Fruit fly (Drosophila melanogaster) whole organism, embryonic: ENCODE results near the gene IKKbeta.

Experiments used
- Ada2b ChIP-seq: fragments of 200-800 bp; sonication (Bioruptor generic); IDR thresholded peaks from 2 replicates; pipeline ENCODE4 v1.3.6; 2022; ENCODE audit warnings: missing biosample characterization, missing genetic modification characterization
- Adf1 ChIP-seq: fragments of 200-800 bp; sonication (Bioruptor generic); IDR thresholded peaks from 2 replicates; pipeline ENCODE4 v1.3.6; 2022; ENCODE audit warnings: missing biosample characterization, missing genetic modification characterization
- Atf6 ChIP-seq: fragments of 200-800 bp; sonication (Bioruptor generic); IDR thresholded peaks from 2 replicates; pipeline ENCODE4 v1.3.6; 2022; ENCODE audit warnings: missing biosample characterization, missing genetic modification characterization
- CG10654 ChIP-seq: fragments of 200-800 bp; sonication (Bioruptor generic); optimal IDR thresholded peaks from 2 replicates; lab custom pipeline; 2016; ENCODE audit warnings: missing biosample characterization, missing genetic modification characterization
- CG13775 ChIP-seq: fragments of 200-800 bp; sonication (Bioruptor generic); optimal IDR thresholded peaks from 3 replicates; lab custom pipeline; 2017; ENCODE audit warnings: missing biosample characterization, mild to moderate bottlenecking, missing genetic modification characterization
- CG1529 ChIP-seq: fragments of 200-800 bp; sonication (Bioruptor generic); optimal IDR thresholded peaks from 3 replicates; lab custom pipeline; 2018; ENCODE audit warnings: missing biosample characterization, missing genetic modification characterization
- CG15601 ChIP-seq: fragments of 200-800 bp; sonication (Bioruptor generic); optimal IDR thresholded peaks from 3 replicates; lab custom pipeline; 2019; ENCODE audit warnings: missing biosample characterization, mild to moderate bottlenecking, missing genetic modification characterization, moderate library complexity
- CG17829 ChIP-seq: fragments of 200-800 bp; optimal IDR thresholded peaks from 2 replicates; lab custom pipeline; 2019; ENCODE audit warnings: missing biosample characterization, mild to moderate bottlenecking, missing genetic modification characterization, moderate library complexity
- CG18011 ChIP-seq: fragments of 200-800 bp; sonication (Bioruptor generic); optimal IDR thresholded peaks from 2 replicates; lab custom pipeline; 2017; ENCODE audit warnings: missing biosample characterization, missing genetic modification characterization, mild to moderate bottlenecking, moderate library complexity, missing genotype
- CG2678 ChIP-seq: fragments of 200-800 bp; sonication (Bioruptor generic); optimal IDR thresholded peaks from 3 replicates; lab custom pipeline; 2019; ENCODE audit warnings: missing biosample characterization, mild to moderate bottlenecking, missing genetic modification characterization, moderate library complexity
- CG2712 ChIP-seq: fragments of 200-800 bp; optimal IDR thresholded peaks from 3 replicates; lab custom pipeline; 2019; ENCODE audit warnings: missing biosample characterization, mild to moderate bottlenecking, missing genetic modification characterization, moderate library complexity
- CG32772 ChIP-seq: fragments of 200-800 bp; sonication (Bioruptor generic); IDR thresholded peaks from 2 replicates; pipeline ENCODE4 v1.3.6; 2022; ENCODE audit warnings: missing biosample characterization, missing genetic modification characterization
- CG4617 ChIP-seq: fragments of 200-800 bp; sonication (Bioruptor generic); optimal IDR thresholded peaks from 3 replicates; lab custom pipeline; 2016; ENCODE audit warnings: missing biosample characterization, missing genetic modification characterization, borderline replicate concordance
- CG6272 ChIP-seq: fragments of 200-800 bp; sonication (Bioruptor generic); IDR thresholded peaks from 2 replicates; pipeline ENCODE4 v1.3.6; 2022; ENCODE audit warnings: missing biosample characterization, missing genetic modification characterization
- CG6689 ChIP-seq: fragments of 200-800 bp; sonication (Bioruptor generic); IDR thresholded peaks from 2 replicates; pipeline ENCODE4 v1.3.6; 2022; ENCODE audit warnings: missing biosample characterization, missing genetic modification characterization
- CG8089 ChIP-seq: fragments of 200-800 bp; sonication (Bioruptor generic); optimal IDR thresholded peaks from 3 replicates; lab custom pipeline; 2016; ENCODE audit warnings: missing biosample characterization, missing genetic modification characterization
- CG8944 ChIP-seq: fragments of 200-800 bp; sonication (Bioruptor generic); optimal IDR thresholded peaks from 3 replicates; lab custom pipeline; 2016; ENCODE audit warnings: missing biosample characterization, missing genetic modification characterization
- CG9797 ChIP-seq: fragments of 200-800 bp; sonication (Bioruptor generic); optimal IDR thresholded peaks from 3 replicates; lab custom pipeline; 2018; ENCODE audit warnings: missing biosample characterization, mild to moderate bottlenecking, missing genetic modification characterization
- CG9817 ChIP-seq: fragments of 200-800 bp; sonication (Bioruptor generic); optimal IDR thresholded peaks from 2 replicates; lab custom pipeline; 2018; ENCODE audit warnings: missing biosample characterization, mild to moderate bottlenecking, missing genetic modification characterization, moderate library complexity
- Camta ChIP-seq: fragments of 200-800 bp; sonication (Bioruptor generic); optimal IDR thresholded peaks from 2 replicates; lab custom pipeline; 2016; ENCODE audit warnings: missing biosample characterization, missing genetic modification characterization
- CkIIα-i1 ChIP-seq: fragments of 200-800 bp; sonication (Bioruptor generic); IDR thresholded peaks from 2 replicates; pipeline ENCODE4 v1.3.6; 2022; ENCODE audit warnings: missing biosample characterization, missing genetic modification characterization
- Dll ChIP-seq: fragments of 200-800 bp; sonication (Bioruptor generic); IDR thresholded peaks from 4 replicates; pipeline ENCODE4 v1.3.6; 2022; ENCODE audit warnings: missing biosample characterization, missing genetic modification characterization; ENCODE audit not compliant: partially characterized antibody
- Drgx ChIP-seq: fragments of 200-800 bp; sonication (Bioruptor generic); IDR thresholded peaks from 2 replicates; pipeline ENCODE4 v1.3.6; 2022; ENCODE audit warnings: missing biosample characterization, missing genetic modification characterization
- GATAe ChIP-seq: fragments of 200-800 bp; sonication (Bioruptor generic); conservative IDR thresholded peaks from 2 replicates; pipeline ENCODE4 v1.3.6; 2022; ENCODE audit warnings: missing biosample characterization, missing genetic modification characterization
- Hr3 ChIP-seq: fragments of 200-800 bp; sonication (Bioruptor generic); optimal IDR thresholded peaks from 3 replicates; lab custom pipeline; 2016; ENCODE audit warnings: missing biosample characterization, missing genetic modification characterization
- Nf-YA ChIP-seq: fragments of 200-800 bp; sonication (Bioruptor generic); IDR thresholded peaks from 2 replicates; pipeline ENCODE4 v1.3.6; 2022; ENCODE audit warnings: missing biosample characterization, missing genetic modification characterization
- corto ChIP-seq: fragments of 200-800 bp; sonication (Bioruptor generic); optimal IDR thresholded peaks from 2 replicates; lab custom pipeline; 2016; ENCODE audit warnings: missing biosample characterization, mild to moderate bottlenecking, missing genetic modification characterization, moderate library complexity
- croc ChIP-seq: fragments of 200-800 bp; sonication (Bioruptor generic); conservative IDR thresholded peaks from 3 replicates; pipeline ENCODE4 v1.3.6; 2022; ENCODE audit warnings: missing biosample characterization, missing genetic modification characterization
- danr ChIP-seq: fragments of 200-800 bp; sonication (Bioruptor generic); IDR thresholded peaks from 2 replicates; pipeline ENCODE4 v1.3.6; 2022; ENCODE audit warnings: missing biosample characterization, missing genetic modification characterization
- dimm ChIP-seq: fragments of 200-800 bp; sonication (Bioruptor generic); IDR thresholded peaks from 2 replicates; pipeline ENCODE4 v1.3.6; 2022; ENCODE audit warnings: missing biosample characterization, missing genetic modification characterization
- dmrt11E ChIP-seq: fragments of 200-800 bp; sonication (Bioruptor generic); optimal IDR thresholded peaks from 3 replicates; lab custom pipeline; 2018; ENCODE audit warnings: missing biosample characterization, mild to moderate bottlenecking, missing genetic modification characterization, moderate library complexity
- exex ChIP-seq: fragments of 200-800 bp; sonication (Bioruptor generic); optimal IDR thresholded peaks from 4 replicates; lab custom pipeline; 2018; ENCODE audit warnings: missing biosample characterization, mild to moderate bottlenecking, missing genetic modification characterization, moderate library complexity
- h ChIP-seq: fragments of >200 bp; optimal IDR thresholded peaks from 2 replicates; lab custom pipeline; 2017
- ham ChIP-seq: fragments of 200-800 bp; sonication (Bioruptor generic); IDR thresholded peaks from 2 replicates; pipeline ENCODE4 v1.3.6; 2022; ENCODE audit warnings: missing biosample characterization, missing genetic modification characterization
- hb ChIP-seq: fragments of 200-800 bp; sonication (Bioruptor generic); IDR thresholded peaks from 3 replicates; pipeline ENCODE4 v1.3.6; 2022; ENCODE audit warnings: missing biosample characterization, missing genetic modification characterization; ENCODE audit not compliant: partially characterized antibody
- inv ChIP-seq: fragments of 200-800 bp; sonication (Bioruptor generic); IDR thresholded peaks from 2 replicates; pipeline ENCODE4 v1.3.6; 2022; ENCODE audit warnings: missing biosample characterization, missing genetic modification characterization; ENCODE audit not compliant: partially characterized antibody
- jigr1 ChIP-seq: fragments of 200-800 bp; sonication (Bioruptor generic); IDR thresholded peaks from 3 replicates; pipeline ENCODE4 v1.3.6; 2022; ENCODE audit warnings: missing biosample characterization, missing genetic modification characterization
- lola ChIP-seq, 3 experiments: fragments of >200 bp in 2 of 3; fragments of 200-800 bp in 1 of 3; sonication (Bioruptor generic) in 1 of 3; optimal IDR thresholded peaks; 2 replicates each; lab custom pipeline; 2017 to 2019; ENCODE audit warnings: missing biosample characterization in 3 of 3, missing genetic modification characterization in 3 of 3, mild to moderate bottlenecking in 1 of 3, moderate library complexity in 1 of 3
- nau ChIP-seq: fragments of 200-800 bp; sonication (Bioruptor generic); optimal IDR thresholded peaks from 3 replicates; lab custom pipeline; 2017; ENCODE audit warnings: missing biosample characterization, mild to moderate bottlenecking, missing genetic modification characterization, missing genetic modification reagents
- otp ChIP-seq: fragments of 200-800 bp; sonication (Bioruptor generic); IDR thresholded peaks from 3 replicates; pipeline ENCODE4, ENCODE4 v1.3.6; 2022; ENCODE audit warnings: missing biosample characterization, missing genetic modification characterization
- peb ChIP-seq: fragments of 200-800 bp; sonication (Bioruptor generic); IDR thresholded peaks from 2 replicates; pipeline ENCODE4 v1.3.6; 2022; ENCODE audit warnings: missing biosample characterization, missing genetic modification characterization
- pfk ChIP-seq: fragments of 200-800 bp; sonication (Bioruptor generic); optimal IDR thresholded peaks from 2 replicates; lab custom pipeline; 2018; ENCODE audit warnings: missing biosample characterization, mild to moderate bottlenecking, missing genetic modification characterization, moderate library complexity
- pnt ChIP-seq: fragments of 200-800 bp; sonication (Bioruptor generic); optimal IDR thresholded peaks from 3 replicates; lab custom pipeline; 2016; ENCODE audit warnings: missing biosample characterization, missing genetic modification characterization
- rib ChIP-seq: fragments of 200-800 bp; sonication (Bioruptor generic); IDR thresholded peaks from 2 replicates; pipeline ENCODE4 v1.3.6; 2022; ENCODE audit warnings: missing biosample characterization, missing genetic modification characterization
- sens-2 ChIP-seq: fragments of 200-800 bp; sonication (Bioruptor generic); IDR thresholded peaks from 2 replicates; pipeline ENCODE4 v1.3.6; 2022; ENCODE audit warnings: missing biosample characterization, missing genetic modification characterization
- sqz ChIP-seq: fragments of 200-800 bp; sonication (Bioruptor generic); optimal IDR thresholded peaks from 3 replicates; lab custom pipeline; 2018; ENCODE audit warnings: missing biosample characterization, mild to moderate bottlenecking, missing genetic modification characterization
- tap ChIP-seq: fragments of 200-800 bp; optimal IDR thresholded peaks from 3 replicates; lab custom pipeline; 2019; ENCODE audit warnings: missing biosample characterization, mild to moderate bottlenecking, missing genetic modification characterization, moderate library complexity
- wdn ChIP-seq: fragments of 200-800 bp; sonication (Bioruptor generic); IDR thresholded peaks from 2 replicates; pipeline ENCODE4 v1.3.6; 2022; ENCODE audit warnings: missing biosample characterization, missing genetic modification characterization
- z ChIP-seq: fragments of 200-800 bp; sonication (Bioruptor generic); IDR thresholded peaks from 3 replicates; pipeline ENCODE4 v1.3.6; 2022; ENCODE audit warnings: missing biosample characterization, missing genetic modification characterization
- zf30C ChIP-seq: fragments of 200-800 bp; sonication (Bioruptor generic); optimal IDR thresholded peaks from 3 replicates; lab custom pipeline; 2018; ENCODE audit warnings: missing biosample characterization, mild to moderate bottlenecking, missing genetic modification characterization

The IKKbeta gene

dm6 chr3R:16097661-16098329 is 48.6 kb upstream of the IKKbeta start (continued):
- TF ChIP-seq otp (GFP tag; lab: Robert Waterston, UW) (peak; percentile 67; the same call in 2 of the 3 replicates), peb (GFP tag; lab: Robert Waterston, UW) (peak; percentile 84), wdn (GFP tag; lab: Robert Waterston, UW) (no peak), Nf-YA (GFP tag; lab: Robert Waterston, UW) (peak; percentile 57; the same call in 1 of the 2 replicates), GATAe (no peak), jigr1 (GFP tag; lab: Robert Waterston, UW) (peak; percentile 75; the same call in 2 of the 3 replicates), h (no peak), exex (tag; lab: Kevin White, UChicago) (no peak), Drgx (GFP tag; lab: Robert Waterston, UW) (peak; percentile 99), pnt (GFP tag; lab: Kevin White, UChicago) (peak; percentile 83), CG9797 (GFP tag; lab: Kevin White, UChicago) (no peak), CG13775 (GFP tag; lab: Kevin White, UChicago) (peak; percentile 56), CG1529 (GFP tag; lab: Kevin White, UChicago) (peak; percentile 72), ham (GFP tag; lab: Robert Waterston, UW) (no peak), zf30C (GFP tag; lab: Kevin White, UChicago) (no peak), CG6689 (peak; percentile 85), CG18011 (GFP tag; lab: Kevin White, UChicago) (no peak), tap (tag; lab: Kevin White, UChicago) (peak; percentile 70), CG32772 (peak; percentile 85), croc (GFP tag; lab: Robert Waterston, UW) (peak; percentile 84), CG6272 (GFP tag; lab: Robert Waterston, UW) (peak; percentile 76), inv (GFP tag; lab: Robert Waterston, UW) (peak; percentile 32; the same call in 1 of the 2 replicates), CG4617 (GFP tag; lab: Kevin White, UChicago) (peak; percentile 28), Camta (GFP tag; lab: Kevin White, UChicago) (peak; percentile 82), dimm (peak; percentile 56), CG10654 (GFP tag; lab: Kevin White, UChicago) (peak; percentile 50), Adf1 (GFP tag; lab: Robert Waterston, UW) (no peak), CG9817 (tag; lab: Kevin White, UChicago) (peak; percentile 48), pfk (GFP tag; lab: Kevin White, UChicago) (no peak), CG8944 (GFP tag; lab: Kevin White, UChicago) (peak; percentile 79), z (GFP tag; lab: Robert Waterston, UW) (no peak; the same call in 2 of the 3 replicates), CG8089 (GFP tag; lab: Kevin White, UChicago) (peak; percentile 37), Dll (GFP tag; lab: Robert Waterston, UW) (no peak), CG15601 (tag; lab: Kevin White, UChicago) (peak; percentile 70), CG17829 (tag; lab: Kevin White, UChicago) (peak; percentile 89), lola (GFP tag; optimal IDR thresholded peaks at IDR 0.05; lab: Kevin White, UChicago) (peak in 1 of 3 experiments; percentile 92), Hr3 (GFP tag; lab: Kevin White, UChicago) (peak; percentile 74), sqz (GFP tag; lab: Kevin White, UChicago) (peak; percentile 11), hb (GFP tag; lab: Robert Waterston, UW) (no peak), rib (GFP tag; lab: Robert Waterston, UW) (no peak), CG2678 (tag; lab: Kevin White, UChicago) (peak; percentile 83), corto (GFP tag; lab: Kevin White, UChicago) (peak; percentile 88), Ada2b (peak; percentile 79), Atf6 (0 out of 2 replicates have a peak, but pooled peaks have one; percentile 34), sens-2 (GFP tag; lab: Robert Waterston, UW) (peak; percentile 62; the same call in 1 of the 2 replicates), danr (GFP tag; lab: Robert Waterston, UW) (peak; percentile 65; the same call in 1 of the 2 replicates), nau (GFP tag; lab: Kevin White, UChicago) (no peak), CG2712 (peak; percentile 89), CkIIα-i1 (no peak), dmrt11E (tag; lab: Kevin White, UChicago) (peak; percentile 94)
